Fruit fly (Drosophila melanogaster): ENCODE results near the gene VhaM9.7-d.

VhaM9.7-d gene

DNA sequence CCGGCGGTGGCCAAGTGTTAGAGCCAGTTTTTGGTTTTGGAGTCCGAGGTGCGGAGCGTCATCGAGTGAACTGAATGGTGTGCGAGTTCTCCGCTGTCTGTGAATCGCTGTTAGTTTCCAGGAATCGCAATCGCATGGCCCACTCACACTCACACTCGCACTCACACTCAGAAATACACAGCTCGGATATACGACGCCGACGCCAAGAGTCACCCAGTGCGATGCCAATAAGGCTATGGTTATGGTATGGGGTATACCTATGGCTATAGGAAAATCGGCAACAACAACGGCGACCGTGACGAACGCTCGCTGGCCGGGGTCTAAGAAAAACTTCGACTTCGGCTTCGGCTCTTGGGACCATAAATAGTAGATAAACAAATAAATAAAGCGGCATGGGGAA, 2.9 kb upstream of the VhaM9.7-d start, which contains the start of gene Abd-B:
TSS of gene Abd-B (minus strand) at position 101 of the 400 bp plus-strand sequence.
- TF ChIP-seq CG3919 (GFP tag; optimal IDR thresholded peaks at IDR 0.05) = no peak

DNA sequence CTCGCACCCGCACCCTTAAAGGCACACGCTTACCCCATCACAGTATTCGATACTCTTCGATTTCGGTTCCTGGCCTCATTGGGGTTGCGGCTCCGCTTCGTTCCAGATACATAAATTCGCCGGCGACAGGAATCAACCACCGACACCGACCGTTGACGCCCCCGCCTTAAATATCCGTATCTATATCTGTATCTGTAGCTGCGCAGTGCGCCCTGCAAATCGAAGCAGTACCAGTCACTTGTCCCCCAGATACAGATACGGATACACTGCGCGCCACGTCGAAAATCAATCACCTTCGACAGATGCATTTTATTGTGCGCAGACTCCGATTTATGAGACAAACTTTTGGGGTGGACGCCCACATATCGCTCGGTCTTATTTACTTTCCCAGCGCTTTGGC, 2.4 kb upstream of the VhaM9.7-d start:
- TF ChIP-seq Blimp-1 (GFP tag; optimal IDR thresholded peaks at IDR 0.05) (no peak), CG8119 (GFP tag; IDR thresholded peaks at IDR 0.05) (no peak), CG11902 (GFP tag; optimal IDR thresholded peaks at IDR 0.05) (no peak)

dm6 chr3R:16977745-16978305, 2.8 kb downstream of the VhaM9.7-d start, which contains the start of gene Actn3:
Gene Actn3, minus strand, starts transcription at chr3R:16977795.
- no peak for TF ChIP-seq CG3032 (tag; optimal IDR thresholded peaks at IDR 0.05)
- no peak for TF ChIP-seq pdm3 (GFP tag; optimal IDR thresholded peaks at IDR 0.05)
- no peak for TF ChIP-seq CG3919 (GFP tag; optimal IDR thresholded peaks at IDR 0.05)
- no peak for TF ChIP-seq dac (GFP tag; optimal IDR thresholded peaks at IDR 0.05)
- TF ChIP-seq CG6854 (GFP tag; optimal IDR thresholded peaks at IDR 0.05) = no peak
- TF ChIP-seq CG11294 (GFP tag; IDR thresholded peaks at IDR 0.05) = no peak
- no peak for TF ChIP-seq fd59A (GFP tag; optimal IDR thresholded peaks at IDR 0.05)
- no peak for TF ChIP-seq Ets21C (GFP tag; optimal IDR thresholded peaks at IDR 0.05)
- no peak for TF ChIP-seq Hr39 (GFP tag; optimal IDR thresholded peaks at IDR 0.05)
- no peak for TF ChIP-seq CG34406 (GFP tag; optimal IDR thresholded peaks at IDR 0.05)
- TF ChIP-seq Smox (GFP tag; optimal IDR thresholded peaks at IDR 0.05) = no peak
- TF ChIP-seq ss (GFP tag; optimal IDR thresholded peaks at IDR 0.05) = no peak
- TF ChIP-seq CG16779 (tag; optimal IDR thresholded peaks at IDR 0.05) = no peak
- TF ChIP-seq Ets96B (tag; optimal IDR thresholded peaks at IDR 0.05) = no peak
- TF ChIP-seq CG10631 (GFP tag; optimal IDR thresholded peaks at IDR 0.05) = no peak
- no peak for TF ChIP-seq CG8119 (GFP tag; IDR thresholded peaks at IDR 0.05)
- no peak for TF ChIP-seq Hr38 (GFP tag; optimal IDR thresholded peaks at IDR 0.05)
- no peak for TF ChIP-seq Lpt (GFP tag; optimal IDR thresholded peaks at IDR 0.05)
- no peak for TF ChIP-seq lz (GFP tag; optimal IDR thresholded peaks at IDR 0.05)
- no peak for TF ChIP-seq CG6792 (GFP tag; optimal IDR thresholded peaks at IDR 0.05)

- TF ChIP-seq CG15336 (GFP tag; IDR thresholded peaks at IDR 0.05) = no peak
- TF ChIP-seq dsx (GFP tag; optimal IDR thresholded peaks at IDR 0.05; ENCODE audit: poor library complexity, severe bottlenecking) = no peak
- TF ChIP-seq svp (GFP tag) = peak; percentile 59
- TF ChIP-seq fd59A (GFP tag; optimal IDR thresholded peaks at IDR 0.05) = no peak
- peak; percentile 66 for TF ChIP-seq fkh (GFP tag; optimal IDR thresholded peaks at IDR 0.05)
- TF ChIP-seq CG3919 (GFP tag; optimal IDR thresholded peaks at IDR 0.05) = no peak
Observed at dm6 chr3R:16980958-16981623, 6.1 kb downstream of the VhaM9.7-d start.

DNA sequence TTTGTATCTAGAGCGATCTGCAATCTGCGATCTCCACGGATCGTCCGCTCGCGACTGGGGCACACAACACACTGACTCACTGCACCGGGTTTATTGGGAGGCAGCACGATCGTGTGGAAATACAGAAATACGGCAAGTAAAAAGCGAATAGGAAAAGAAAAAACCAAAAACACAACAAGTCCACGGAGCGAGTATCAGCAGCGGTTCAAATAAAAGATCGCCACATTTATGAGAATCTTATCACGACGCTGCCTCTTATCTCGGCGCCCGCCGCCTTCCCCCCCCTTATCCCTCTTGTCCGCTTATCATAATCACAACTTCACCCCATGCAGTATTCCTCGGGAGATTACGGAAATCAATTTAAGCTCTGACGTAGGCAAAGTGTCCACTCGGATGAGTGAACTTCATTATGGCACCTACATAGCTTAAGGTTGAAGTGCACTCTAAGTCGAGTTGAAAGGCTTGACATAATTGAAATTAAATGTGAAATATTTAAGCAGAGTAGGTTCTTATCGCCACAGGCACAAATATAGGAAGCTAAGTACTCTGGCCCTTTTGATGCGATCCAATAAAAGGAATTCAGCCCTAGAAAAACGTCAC, 7.2 kb downstream of the VhaM9.7-d start, which contains the start of gene AhcyL2:
TSS of gene AhcyL2 (minus strand) at position 51 of the 600 bp plus-strand sequence.
- peak; percentile 28; the same call in 1 of the 2 replicates for TF ChIP-seq CG15336 (GFP tag; IDR thresholded peaks at IDR 0.05)
- TF ChIP-seq fkh (GFP tag; optimal IDR thresholded peaks at IDR 0.05) = peak; percentile 14
- TF ChIP-seq Lpt (GFP tag; optimal IDR thresholded peaks at IDR 0.05) = peak; percentile 2
- TF ChIP-seq svp (GFP tag) = peak; percentile 100
- TF ChIP-seq CG6854 (GFP tag; optimal IDR thresholded peaks at IDR 0.05) = peak; percentile 1
- no peak for TF ChIP-seq spab (GFP tag; optimal IDR thresholded peaks at IDR 0.05)
- no peak for TF ChIP-seq CG3919 (GFP tag; optimal IDR thresholded peaks at IDR 0.05)
- TF ChIP-seq vri (GFP tag; optimal IDR thresholded peaks at IDR 0.05) = peak; percentile 84
- TF ChIP-seq CG11902 (GFP tag; optimal IDR thresholded peaks at IDR 0.05) = no peak
- TF ChIP-seq net (GFP tag; optimal IDR thresholded peaks at IDR 0.05) = no peak
- TF ChIP-seq Eip78C (GFP tag) = peak; percentile 72
